Worm (Caenorhabditis elegans) whole organism, L3 larva: Measurements from ENCODE around the gene F25B3.2.

Experiments used
- ceh-16 ChIP-seq: sonication (generic microtip); optimal IDR thresholded peaks from 2 replicates; lab custom pipeline; 2017; ENCODE audit warnings: missing biosample characterization, missing genetic modification characterization
- ceh-9 ChIP-seq: sonication (generic microtip); optimal IDR thresholded peaks from 2 replicates; lab custom pipeline; 2018; ENCODE audit warnings: missing biosample characterization, missing genetic modification characterization
- elt-2 ChIP-seq: sonication (generic microtip); optimal IDR thresholded peaks from 2 replicates; lab custom pipeline; 2016; ENCODE audit warnings: missing genetic modification reagents, mild to moderate bottlenecking, missing genetic modification characterization, missing compliant biosample characterization
- eor-1 ChIP-seq, 2 experiments: fragments of 150-350 bp; optimal IDR thresholded peaks; 2 replicates each; lab custom pipeline; 2014 to 2018; ENCODE audit warnings: missing biosample characterization in 2 of 2, missing genetic modification characterization in 2 of 2
- fkh-10 ChIP-seq: sonication (generic microtip); optimal IDR thresholded peaks from 2 replicates; lab custom pipeline; 2017; ENCODE audit warnings: missing biosample characterization, missing genetic modification reagents, missing genetic modification characterization
- lin-15B ChIP-seq: fragments of 150-350 bp; optimal IDR thresholded peaks from 2 replicates; lab custom pipeline; 2014; ENCODE audit warnings: missing biosample characterization, missing genetic modification characterization
- mml-1 ChIP-seq: fragments of 150-350 bp; sonication (generic microtip); optimal IDR thresholded peaks from 3 replicates; lab custom pipeline; 2014; ENCODE audit warnings: missing biosample characterization, missing genetic modification characterization
- nhr-77 ChIP-seq: fragments of 150-350 bp; optimal IDR thresholded peaks from 2 replicates; lab custom pipeline; 2014; ENCODE audit warnings: missing biosample characterization, missing genetic modification characterization
- pqm-1 ChIP-seq: fragments of 150-350 bp; optimal IDR thresholded peaks from 2 replicates; lab custom pipeline; 2017; ENCODE audit warnings: missing biosample characterization, missing genetic modification characterization, inconsistent platforms
- unc-39 ChIP-seq: sonication (generic microtip); optimal IDR thresholded peaks from 4 replicates; lab custom pipeline; 2017; ENCODE audit warnings: missing biosample characterization, missing genetic modification characterization
- ztf-11 ChIP-seq: fragments of 150-350 bp; optimal IDR thresholded peaks from 2 replicates; lab custom pipeline; 2014; ENCODE audit warnings: missing biosample characterization, missing genetic modification characterization

- TF ChIP-seq nhr-77 (tag; lab: Kevin White, UChicago) (no peak), elt-2 (tag; lab: Kevin White, UChicago) (peak; percentile 6), ztf-11 (tag; lab: Kevin White, UChicago) (no peak), unc-39 (no peak), mml-1 (tag; lab: Kevin White, UChicago) (no peak), ceh-16 (tag; lab: Kevin White, UChicago) (no peak), ceh-9 (tag; lab: Kevin White, UChicago) (no peak), lin-15B (tag; lab: Kevin White, UChicago) (peak; percentile 28), fkh-10 (GFP tag; lab: Kevin White, UChicago) (no peak), pqm-1 (no peak), eor-1 (tag; optimal IDR thresholded peaks at IDR 0.05; lab: Kevin White, UChicago) (no peak)
Measured at ce11 chrV:9536505-9536904, 40.6 kb upstream of the F25B3.2 start, which contains the start of gene C50F4.4.
